Fruit fly (Drosophila melanogaster) whole organism, adult: Measurements from ENCODE around the gene Osi2.

Experiments
- CG14711 ChIP-seq: fragments of 200-800 bp; sonication (Bioruptor generic); optimal IDR thresholded peaks from 2 replicates; lab custom pipeline; 2018; ENCODE audit warnings: missing biosample characterization, mild to moderate bottlenecking, missing genetic modification characterization, moderate library complexity
- CG1620 ChIP-seq: fragments of 200-800 bp; sonication (Bioruptor generic); optimal IDR thresholded peaks from 2 replicates; lab custom pipeline; 2016; ENCODE audit warnings: missing biosample characterization, missing genetic modification characterization
- CG7045 ChIP-seq: fragments of 200-800 bp; sonication (Bioruptor generic); optimal IDR thresholded peaks from 2 replicates; lab custom pipeline; 2017; ENCODE audit warnings: missing biosample characterization, mild to moderate bottlenecking, missing genetic modification characterization
- Clk ChIP-seq: fragments of 200-800 bp; sonication (Bioruptor generic); optimal IDR thresholded peaks from 2 replicates; lab custom pipeline; 2017; ENCODE audit warnings: missing biosample characterization, missing genetic modification characterization
- Crg-1 ChIP-seq: fragments of 200-800 bp; sonication (Bioruptor generic); optimal IDR thresholded peaks from 2 replicates; lab custom pipeline; 2016; ENCODE audit warnings: missing biosample characterization, missing genetic modification characterization
- Hr96 ChIP-seq: fragments of 200-800 bp; sonication (Bioruptor generic); optimal IDR thresholded peaks from 2 replicates; lab custom pipeline; 2016; ENCODE audit warnings: missing biosample characterization, missing genetic modification characterization
- Mnt ChIP-seq: fragments of 200-800 bp; sonication (Bioruptor generic); optimal IDR thresholded peaks from 2 replicates; lab custom pipeline; 2016; ENCODE audit warnings: missing biosample characterization, mild to moderate bottlenecking, missing genetic modification characterization
- bab1 ChIP-seq: fragments of 200-800 bp; sonication (Bioruptor generic); optimal IDR thresholded peaks from 3 replicates; lab custom pipeline; 2019; ENCODE audit warnings: missing biosample characterization, mild to moderate bottlenecking, missing genetic modification characterization, moderate library complexity
- cic ChIP-seq: fragments of 200-800 bp; sonication (Bioruptor generic); optimal IDR thresholded peaks from 2 replicates; lab custom pipeline; 2017; ENCODE audit warnings: missing biosample characterization, mild to moderate bottlenecking, missing genetic modification characterization, moderate library complexity
- cnc ChIP-seq, 2 experiments: fragments of >200 bp; optimal IDR thresholded peaks; 2 replicates each; lab custom pipeline; 2017
- kay ChIP-seq: fragments of 200-800 bp; sonication (Bioruptor generic); peaks from one replicate; lab custom pipeline; 2016; ENCODE audit warnings: missing biosample characterization, missing genetic modification characterization, borderline replicate concordance
- tj ChIP-seq: fragments of 200-800 bp; sonication (Bioruptor generic); optimal IDR thresholded peaks from 3 replicates; lab custom pipeline; 2017; ENCODE audit warnings: missing biosample characterization, mild to moderate bottlenecking, missing genetic modification characterization, moderate library complexity
- toe ChIP-seq: fragments of 200-800 bp; sonication (Bioruptor generic); optimal IDR thresholded peaks from 2 replicates; lab custom pipeline; 2016; ENCODE audit warnings: missing biosample characterization, missing genetic modification characterization

dm6 chr3R:6214227-6214626 is 5.1 kb downstream of the Osi2 start:
- TF ChIP-seq Clk (GFP tag; lab: Kevin White, UChicago) = no peak
- TF ChIP-seq cnc (optimal IDR thresholded peaks at IDR 0.05; lab: Kevin White, UChicago) = no peak
- TF ChIP-seq CG1620 (GFP tag; lab: Kevin White, UChicago) = no peak
- no peak for TF ChIP-seq Hr96 (GFP tag; lab: Kevin White, UChicago)
- TF ChIP-seq Mnt (GFP tag; lab: Kevin White, UChicago) = no peak
- no peak for TF ChIP-seq cic (GFP tag; lab: Kevin White, UChicago)
- no peak for TF ChIP-seq CG14711 (tag; lab: Kevin White, UChicago)
- no peak for TF ChIP-seq kay (GFP tag; lab: Kevin White, UChicago)
- no peak for TF ChIP-seq tj (GFP tag; lab: Kevin White, UChicago)
- TF ChIP-seq CG7045 (GFP tag; lab: Kevin White, UChicago) = no peak
- no peak for TF ChIP-seq bab1 (GFP tag; lab: Kevin White, UChicago)
- no peak for TF ChIP-seq Crg-1
- TF ChIP-seq toe = no peak
